Worm (Caenorhabditis elegans) whole organism, mixed stage, embryonic: ENCODE data around the gene atg-13.

Source experiments
- M03D4.4 ChIP-seq: sonication (generic microtip); optimal IDR thresholded peaks from 2 replicates; lab custom pipeline; 2017; ENCODE audit warnings: mild to moderate bottlenecking, missing genetic modification characterization, missing compliant biosample characterization
- bed-3 ChIP-seq: fragments of 200-800 bp; sonication (Bioruptor generic); optimal IDR thresholded peaks from 3 replicates; lab custom pipeline; 2018; ENCODE audit warnings: mild to moderate bottlenecking, missing genetic modification characterization, moderate library complexity, missing compliant biosample characterization
- blmp-1 ChIP-seq: fragments of 150-350 bp; optimal IDR thresholded peaks from 2 replicates; lab custom pipeline; 2014; ENCODE audit warnings: missing biosample characterization, missing genetic modification characterization
- ceh-39 ChIP-seq: fragments of 150-350 bp; optimal IDR thresholded peaks from 2 replicates; lab custom pipeline; 2014; ENCODE audit warnings: missing biosample characterization, missing genetic modification characterization
- ceh-43 ChIP-seq: fragments of 200-800 bp; sonication (Bioruptor generic); optimal IDR thresholded peaks from 2 replicates; lab custom pipeline; 2018; ENCODE audit warnings: mild to moderate bottlenecking, missing genetic modification characterization, moderate library complexity, missing compliant biosample characterization
- ceh-83 ChIP-seq: fragments of 200-800 bp; sonication (Bioruptor generic); optimal IDR thresholded peaks from 2 replicates; lab custom pipeline; 2018; ENCODE audit warnings: mild to moderate bottlenecking, missing genetic modification characterization, missing compliant biosample characterization
- ces-1 ChIP-seq: fragments of 150-350 bp; optimal IDR thresholded peaks from 2 replicates; lab custom pipeline; 2014; ENCODE audit warnings: missing biosample characterization, missing genetic modification reagents, missing genetic modification characterization
- cnd-1 ChIP-seq: fragments of 200-800 bp; sonication (Bioruptor generic); optimal IDR thresholded peaks from 2 replicates; lab custom pipeline; 2018; ENCODE audit warnings: mild to moderate bottlenecking, missing genetic modification characterization, missing compliant biosample characterization
- drap-1 ChIP-seq: fragments of 200-800 bp; sonication (Bioruptor generic); optimal IDR thresholded peaks from 3 replicates; lab custom pipeline; 2018; ENCODE audit warnings: mild to moderate bottlenecking, missing genetic modification characterization, missing compliant biosample characterization
- elt-1 ChIP-seq: sonication (generic microtip); optimal IDR thresholded peaks from 2 replicates; lab custom pipeline; 2017; ENCODE audit warnings: missing genetic modification characterization, mild to moderate bottlenecking, missing compliant biosample characterization, antibody characterized with exemption, moderate library complexity, borderline replicate concordance; ENCODE audit not compliant: insufficient read depth
- elt-3 ChIP-seq: fragments of 150-350 bp; optimal IDR thresholded peaks from 2 replicates; lab custom pipeline; 2014; ENCODE audit warnings: missing biosample characterization, missing genetic modification characterization
- flh-1 ChIP-seq: fragments of 200-800 bp; sonication (Bioruptor generic); optimal IDR thresholded peaks from 2 replicates; lab custom pipeline; 2018; ENCODE audit warnings: mild to moderate bottlenecking, missing genetic modification characterization, moderate library complexity, missing compliant biosample characterization
- ham-2 ChIP-seq: fragments of 200-800 bp; sonication (Bioruptor generic); optimal IDR thresholded peaks from 2 replicates; lab custom pipeline; 2018; ENCODE audit warnings: mild to moderate bottlenecking, missing genetic modification characterization, missing compliant biosample characterization
- hlh-1 ChIP-seq: fragments of 150-350 bp; optimal IDR thresholded peaks from 2 replicates; lab custom pipeline; 2014; ENCODE audit warnings: missing biosample characterization, missing genetic modification reagents, missing genetic modification characterization
- lin-13 ChIP-seq: fragments of 150-350 bp; optimal IDR thresholded peaks from 2 replicates; lab custom pipeline; 2014; ENCODE audit warnings: missing biosample characterization, missing genetic modification characterization
- lin-32 ChIP-seq: fragments of 200-800 bp; sonication (Bioruptor generic); optimal IDR thresholded peaks from 2 replicates; lab custom pipeline; 2018; ENCODE audit warnings: mild to moderate bottlenecking, missing genetic modification characterization, missing compliant biosample characterization
- lsy-2 ChIP-seq: fragments of 150-350 bp; optimal IDR thresholded peaks from 2 replicates; lab custom pipeline; 2014; ENCODE audit warnings: missing biosample characterization, missing genetic modification characterization
- mab-5 ChIP-seq: fragments of 150-350 bp; optimal IDR thresholded peaks from 2 replicates; lab custom pipeline; 2014; ENCODE audit warnings: missing biosample characterization, missing genetic modification characterization
- mep-1 ChIP-seq: fragments of 150-350 bp; optimal IDR thresholded peaks from 2 replicates; lab custom pipeline; 2017; ENCODE audit warnings: missing biosample characterization, missing genetic modification reagents, missing genetic modification characterization, inconsistent platforms
- mls-2 ChIP-seq: sonication (generic microtip); optimal IDR thresholded peaks from 2 replicates; lab custom pipeline; 2016; ENCODE audit warnings: mild to moderate bottlenecking, missing genetic modification characterization, moderate library complexity, missing compliant biosample characterization
- nhr-2 ChIP-seq: fragments of 150-350 bp; optimal IDR thresholded peaks from 2 replicates; lab custom pipeline; 2014; ENCODE audit warnings: missing biosample characterization, missing genetic modification characterization
- nhr-237 ChIP-seq: fragments of 150-350 bp; optimal IDR thresholded peaks from 2 replicates; lab custom pipeline; 2014; ENCODE audit warnings: missing biosample characterization, missing genetic modification characterization
- nhr-28 ChIP-seq: fragments of 150-350 bp; optimal IDR thresholded peaks from 2 replicates; lab custom pipeline; 2014; ENCODE audit warnings: missing biosample characterization, missing genetic modification characterization
- nhr-76 ChIP-seq: sonication (generic microtip); optimal IDR thresholded peaks from 2 replicates; lab custom pipeline; 2017; ENCODE audit warnings: missing biosample characterization, missing genetic modification characterization
- pha-4 ChIP-seq: fragments of 150-350 bp; optimal IDR thresholded peaks from 2 replicates; lab custom pipeline; 2018; ENCODE audit warnings: missing biosample characterization, missing genetic modification reagents, missing genetic modification characterization
- sem-2 ChIP-seq: fragments of 200-800 bp; sonication (Bioruptor generic); optimal IDR thresholded peaks from 2 replicates; lab custom pipeline; 2018; ENCODE audit warnings: mild to moderate bottlenecking, missing genetic modification characterization, missing compliant biosample characterization
- snpc-4 ChIP-seq: fragments of 150-350 bp; optimal IDR thresholded peaks from 2 replicates; lab custom pipeline; 2014; ENCODE audit warnings: missing biosample characterization, missing genetic modification characterization
- sptf-1 ChIP-seq: sonication (generic microtip); optimal IDR thresholded peaks from 2 replicates; lab custom pipeline; 2017; ENCODE audit warnings: mild to moderate bottlenecking, missing genetic modification characterization, moderate library complexity, missing compliant biosample characterization
- unc-120 ChIP-seq: sonication (generic microtip); optimal IDR thresholded peaks from 2 replicates; lab custom pipeline; 2017; ENCODE audit warnings: missing genetic modification characterization, missing compliant biosample characterization; ENCODE audit not compliant: poor library complexity, severe bottlenecking
- unc-39 ChIP-seq: fragments of 150-350 bp; optimal IDR thresholded peaks from 2 replicates; lab custom pipeline; 2014; ENCODE audit warnings: missing biosample characterization, missing genetic modification characterization
- unc-62 ChIP-seq: fragments of 150-350 bp; optimal IDR thresholded peaks from 2 replicates; lab custom pipeline; 2014; ENCODE audit warnings: missing biosample characterization, missing genetic modification reagents, missing genetic modification characterization
- ztf-11 ChIP-seq: fragments of 150-350 bp; optimal IDR thresholded peaks from 2 replicates; lab custom pipeline; 2014; ENCODE audit warnings: missing biosample characterization, missing genetic modification characterization

atg-13 gene

ce11 chrIII:8108490-8108889 is 49.5 kb downstream of the atg-13 start, which contains the start of gene C14B9.3:
Gene C14B9.3, plus strand, starts transcription at chrIII:8108790.
- TF ChIP-seq unc-39 (tag; lab: Kevin White, UChicago) (no peak), cnd-1 (no peak), elt-1 (no peak), nhr-237 (tag; lab: Kevin White, UChicago) (no peak), ceh-43 (no peak), ham-2 (GFP tag; lab: Kevin White, UChicago) (no peak), drap-1 (GFP tag; lab: Kevin White, UChicago) (no peak), unc-120 (tag; lab: Kevin White, UChicago) (no peak), elt-3 (tag; lab: Kevin White, UChicago) (no peak), ztf-11 (tag; lab: Kevin White, UChicago) (no peak), snpc-4 (tag; lab: Kevin White, UChicago) (no peak), blmp-1 (tag; lab: Kevin White, UChicago) (no peak), mab-5 (tag; lab: Kevin White, UChicago) (no peak), nhr-76 (no peak), sem-2 (GFP tag; lab: Kevin White, UChicago) (no peak), pha-4 (no peak), nhr-2 (no peak), ceh-39 (tag; lab: Kevin White, UChicago) (no peak)

DNA sequence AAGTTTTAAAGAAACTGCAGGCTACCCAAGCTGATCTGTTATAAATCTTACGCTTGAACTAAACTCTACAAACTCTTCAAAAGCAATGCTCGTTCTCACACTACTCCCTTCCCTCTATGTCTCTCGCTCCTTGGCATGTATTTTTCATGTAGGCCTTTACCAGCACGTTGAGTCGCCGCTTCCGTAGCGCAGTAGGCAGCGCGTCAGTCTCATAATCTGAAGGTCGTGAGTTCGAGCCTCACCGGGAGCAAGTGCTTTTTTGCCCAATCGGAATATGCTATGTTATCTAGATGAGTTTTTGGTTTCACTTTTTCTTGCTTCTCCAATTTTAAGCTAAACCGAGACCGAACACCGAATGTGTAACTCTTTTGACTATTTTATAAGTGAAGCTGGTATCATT is 51.5 kb downstream of the atg-13 start:
- TF ChIP-seq M03D4.4 (tag; lab: Kevin White, UChicago), result peak; percentile 82
- TF ChIP-seq lin-13 (tag; lab: Kevin White, UChicago), result peak; percentile 27
- TF ChIP-seq ceh-83 (GFP tag; lab: Kevin White, UChicago), result peak; percentile 85
- TF ChIP-seq ceh-43, result peak; percentile 68
- peak; percentile 74 for TF ChIP-seq unc-120 (tag; lab: Kevin White, UChicago)
- TF ChIP-seq sptf-1 (tag; lab: Kevin White, UChicago), result peak; percentile 90
- TF ChIP-seq blmp-1 (tag; lab: Kevin White, UChicago), result no peak
- peak; percentile 87 for TF ChIP-seq cnd-1
- no peak for TF ChIP-seq elt-1
- peak; percentile 70 for TF ChIP-seq sem-2 (GFP tag; lab: Kevin White, UChicago)
- peak; percentile 85 for TF ChIP-seq drap-1 (GFP tag; lab: Kevin White, UChicago)
- TF ChIP-seq elt-3 (tag; lab: Kevin White, UChicago), result no peak
- no peak for TF ChIP-seq lsy-2
- TF ChIP-seq lin-32 (GFP tag; lab: Kevin White, UChicago), result peak; percentile 70
- TF ChIP-seq unc-62 (GFP tag; lab: Kevin White, UChicago), result no peak
- peak; percentile 64 for TF ChIP-seq ham-2 (GFP tag; lab: Kevin White, UChicago)
- TF ChIP-seq nhr-28 (tag; lab: Kevin White, UChicago), result no peak
- TF ChIP-seq flh-1 (GFP tag; lab: Kevin White, UChicago), result peak; percentile 60
- TF ChIP-seq ces-1 (GFP tag; lab: Kevin White, UChicago), result peak; percentile 12
- peak; percentile 2 for TF ChIP-seq mep-1 (tag; lab: Kevin White, UChicago)
- TF ChIP-seq unc-39 (tag; lab: Kevin White, UChicago), result peak; percentile 18
- TF ChIP-seq hlh-1 (tag; lab: Kevin White, UChicago), result peak; percentile 8
- TF ChIP-seq snpc-4 (tag; lab: Kevin White, UChicago), result no peak
- TF ChIP-seq nhr-2, result no peak
- TF ChIP-seq pha-4, result peak; percentile 16
- TF ChIP-seq mls-2 (tag; lab: Kevin White, UChicago), result peak; percentile 85
- TF ChIP-seq bed-3 (GFP tag; lab: Kevin White, UChicago), result peak; percentile 66
- no peak for TF ChIP-seq nhr-76
